Fruit fly (Drosophila melanogaster) whole organism: ENCODE measurements around the gene Pp2A-29B.

Source experiments
- CG8478 ChIP-seq: fragments of >200 bp; optimal IDR thresholded peaks from 2 replicates; lab custom pipeline; 2018; ENCODE audit warnings: inconsistent platforms
- Dll ChIP-seq: fragments of >200 bp; optimal IDR thresholded peaks from 2 replicates; lab custom pipeline; 2017
- EcR ChIP-seq, 2 experiments: fragments of >200 bp; optimal IDR thresholded peaks; 2 replicates each; lab custom pipeline; 2017; ENCODE audit warnings: missing biosample characterization in 2 of 2, missing genetic modification characterization in 2 of 2, missing genetic modification reagents in 2 of 2
- pan ChIP-seq: fragments of >200 bp; optimal IDR thresholded peaks from 2 replicates; lab custom pipeline; 2017
- psq ChIP-seq: fragments of >200 bp; optimal IDR thresholded peaks from 2 replicates; lab custom pipeline; 2017
- usp ChIP-seq: fragments of >200 bp; optimal IDR thresholded peaks from 2 replicates; lab custom pipeline; 2017; ENCODE audit warnings: missing biosample characterization, missing genetic modification characterization, mixed read lengths

Pp2A-29B gene

dm6 chr2L:8338039-8338438 is 27.8 kb upstream of the Pp2A-29B start, which contains the start of gene witty:
Gene witty (plus strand): TSS chr2L:8338287.
- no peak for TF ChIP-seq usp (GFP tag; lab: Kevin White, UChicago)

- TF ChIP-seq usp (GFP tag; lab: Kevin White, UChicago), result no peak
- no peak for TF ChIP-seq Dll (lab: Kevin White, UChicago)
- TF ChIP-seq psq (lab: Kevin White, UChicago), result no peak
- no peak for TF ChIP-seq pan (lab: Kevin White, UChicago)
- TF ChIP-seq CG8478, result no peak
- no peak for TF ChIP-seq EcR (GFP tag; optimal IDR thresholded peaks at IDR 0.05; lab: Kevin White, UChicago)
Measured at dm6 chr2L:8339751-8340349, 26.0 kb upstream of the Pp2A-29B start.

- no peak for TF ChIP-seq psq (lab: Kevin White, UChicago)
- TF ChIP-seq Dll (lab: Kevin White, UChicago), result no peak
- TF ChIP-seq CG8478, result no peak
- TF ChIP-seq pan (lab: Kevin White, UChicago), result no peak
- no peak for TF ChIP-seq usp (GFP tag; lab: Kevin White, UChicago)
- TF ChIP-seq EcR (GFP tag; optimal IDR thresholded peaks at IDR 0.05; lab: Kevin White, UChicago), result no peak
Measured at dm6 chr2L:8342395-8342794, 23.4 kb upstream of the Pp2A-29B start, which contains the start of gene CG14273. Gene CG14273 (plus strand): TSS chr2L:8342695.

dm6 chr2L:8344536-8344935 is 21.3 kb upstream of the Pp2A-29B start:
- no peak for TF ChIP-seq usp (GFP tag; lab: Kevin White, UChicago)
- TF ChIP-seq Dll (lab: Kevin White, UChicago), result no peak
- TF ChIP-seq CG8478, result no peak
- no peak for TF ChIP-seq pan (lab: Kevin White, UChicago)

- TF ChIP-seq Dll (lab: Kevin White, UChicago) (no peak), usp (GFP tag; lab: Kevin White, UChicago) (no peak), CG8478 (no peak), pan (lab: Kevin White, UChicago) (no peak), EcR (GFP tag; optimal IDR thresholded peaks at IDR 0.05; lab: Kevin White, UChicago) (no peak), psq (lab: Kevin White, UChicago) (no peak)
Measured at dm6 chr2L:8346260-8346659, 19.6 kb upstream of the Pp2A-29B start, which contains the start of gene CG7778. Gene CG7778 (plus strand): TSS chr2L:8346620.

- TF ChIP-seq psq (lab: Kevin White, UChicago) (no peak), usp (GFP tag; lab: Kevin White, UChicago) (no peak), pan (lab: Kevin White, UChicago) (no peak), Dll (lab: Kevin White, UChicago) (no peak), CG8478 (no peak), EcR (GFP tag; optimal IDR thresholded peaks at IDR 0.05; lab: Kevin White, UChicago) (no peak)
Measured at dm6 chr2L:8350560-8351171, 15.2 kb upstream of the Pp2A-29B start.

dm6 chr2L:8351333-8351732 is 14.5 kb upstream of the Pp2A-29B start:
- TF ChIP-seq usp (GFP tag; lab: Kevin White, UChicago), result no peak
- no peak for TF ChIP-seq Dll (lab: Kevin White, UChicago)
- no peak for TF ChIP-seq psq (lab: Kevin White, UChicago)
- TF ChIP-seq EcR (GFP tag; optimal IDR thresholded peaks at IDR 0.05; lab: Kevin White, UChicago), result no peak
- TF ChIP-seq CG8478, result no peak
- TF ChIP-seq pan (lab: Kevin White, UChicago), result no peak

- TF ChIP-seq EcR (GFP tag; optimal IDR thresholded peaks at IDR 0.05; lab: Kevin White, UChicago), result no peak
- no peak for TF ChIP-seq Dll (lab: Kevin White, UChicago)
- TF ChIP-seq psq (lab: Kevin White, UChicago), result no peak
- TF ChIP-seq CG8478, result no peak
- TF ChIP-seq pan (lab: Kevin White, UChicago), result no peak
- TF ChIP-seq usp (GFP tag; lab: Kevin White, UChicago), result no peak
Measured at dm6 chr2L:8351864-8352263, 14.0 kb upstream of the Pp2A-29B start, which contains the start of gene Mur29B. Gene Mur29B (plus strand): TSS chr2L:8352187.

dm6 chr2L:8355419-8355818 is 10.4 kb upstream of the Pp2A-29B start:
- TF ChIP-seq Dll (lab: Kevin White, UChicago) (no peak), pan (lab: Kevin White, UChicago) (no peak), CG8478 (no peak), EcR (GFP tag; optimal IDR thresholded peaks at IDR 0.05; lab: Kevin White, UChicago) (no peak), psq (lab: Kevin White, UChicago) (no peak), usp (GFP tag; lab: Kevin White, UChicago) (no peak)

dm6 chr2L:8361204-8361952 is 4.5 kb upstream of the Pp2A-29B start:
- TF ChIP-seq pan (lab: Kevin White, UChicago) (no peak), CG8478 (no peak), Dll (lab: Kevin White, UChicago) (no peak), psq (lab: Kevin White, UChicago) (no peak), usp (GFP tag; lab: Kevin White, UChicago) (no peak), EcR (GFP tag; optimal IDR thresholded peaks at IDR 0.05; lab: Kevin White, UChicago) (no peak)

- TF ChIP-seq psq (lab: Kevin White, UChicago) (no peak), usp (GFP tag; lab: Kevin White, UChicago) (no peak), Dll (lab: Kevin White, UChicago) (no peak), EcR (GFP tag; optimal IDR thresholded peaks at IDR 0.05; lab: Kevin White, UChicago) (no peak), CG8478 (no peak), pan (lab: Kevin White, UChicago) (no peak)
Measured at dm6 chr2L:8362273-8362954, 3.4 kb upstream of the Pp2A-29B start, which contains the start of gene CG7627. Gene CG7627 (minus strand): TSS chr2L:8362469.
